Fruit fly (Drosophila melanogaster) whole organism, embryonic: ENCODE results near the gene RpS28b.
A peak's percentile ranks its signal among the peaks of the same experiment; 100 is the strongest.

ENCODE experiments used
- Ada2b ChIP-seq: fragments of 200-800 bp; sonication (Bioruptor generic); IDR thresholded peaks from 2 replicates; pipeline ENCODE4 v1.3.6; 2022; ENCODE audit warnings: missing biosample characterization, missing genetic modification characterization
- Atf3 ChIP-seq: fragments of 200-800 bp; sonication (Bioruptor generic); optimal IDR thresholded peaks from 3 replicates; lab custom pipeline; 2016; ENCODE audit warnings: missing biosample characterization, missing genetic modification characterization
- CG1233 ChIP-seq: fragments of 200-800 bp; sonication (Bioruptor generic); optimal IDR thresholded peaks from 4 replicates; lab custom pipeline; 2018; ENCODE audit warnings: missing biosample characterization, mild to moderate bottlenecking, missing genetic modification characterization
- CG12391 ChIP-seq: fragments of 200-800 bp; sonication (Bioruptor generic); optimal IDR thresholded peaks from 3 replicates; lab custom pipeline; 2018; ENCODE audit warnings: missing biosample characterization, mild to moderate bottlenecking, missing genetic modification characterization, moderate library complexity
- CG14860 ChIP-seq: fragments of 200-800 bp; sonication (Bioruptor generic); IDR thresholded peaks from 3 replicates; pipeline ENCODE4 v1.3.6; 2022; ENCODE audit warnings: missing biosample characterization, missing genetic modification characterization; ENCODE audit not compliant: partially characterized antibody
- CG17361 ChIP-seq: fragments of 200-800 bp; sonication (Bioruptor generic); IDR thresholded peaks from 3 replicates; pipeline ENCODE4 v1.3.6; 2022; ENCODE audit warnings: missing biosample characterization, missing genetic modification characterization
- CG17802 ChIP-seq: fragments of 200-800 bp; sonication (Bioruptor generic); optimal IDR thresholded peaks from 2 replicates; lab custom pipeline; 2018; ENCODE audit warnings: missing biosample characterization, mild to moderate bottlenecking, missing genetic modification characterization, moderate library complexity
- CG18476 ChIP-seq: fragments of 200-800 bp; sonication (Bioruptor generic); optimal IDR thresholded peaks from 2 replicates; lab custom pipeline; 2016; ENCODE audit warnings: missing biosample characterization, mild to moderate bottlenecking, missing genetic modification characterization
- CG2712 ChIP-seq: fragments of 200-800 bp; optimal IDR thresholded peaks from 3 replicates; lab custom pipeline; 2019; ENCODE audit warnings: missing biosample characterization, mild to moderate bottlenecking, missing genetic modification characterization, moderate library complexity
- CG32532 ChIP-seq: fragments of 200-800 bp; sonication (Bioruptor generic); IDR thresholded peaks from 2 replicates; pipeline ENCODE4 v1.3.6; 2022; ENCODE audit warnings: missing biosample characterization, missing genetic modification characterization
- CG5180 ChIP-seq: fragments of 200-800 bp; sonication (Bioruptor generic); optimal IDR thresholded peaks from 3 replicates; lab custom pipeline; 2017; ENCODE audit warnings: missing biosample characterization, missing genetic modification characterization, mild to moderate bottlenecking, moderate library complexity, missing genetic modification reagents
- CG6272 ChIP-seq: fragments of 200-800 bp; sonication (Bioruptor generic); IDR thresholded peaks from 2 replicates; pipeline ENCODE4 v1.3.6; 2022; ENCODE audit warnings: missing biosample characterization, missing genetic modification characterization
- CG8944 ChIP-seq: fragments of 200-800 bp; sonication (Bioruptor generic); optimal IDR thresholded peaks from 3 replicates; lab custom pipeline; 2016; ENCODE audit warnings: missing biosample characterization, missing genetic modification characterization
- CTCF ChIP-seq: fragments of 200-800 bp; sonication (Bioruptor generic); optimal IDR thresholded peaks from 2 replicates; lab custom pipeline; 2017; ENCODE audit warnings: missing biosample characterization, mild to moderate bottlenecking, missing genetic modification characterization, moderate library complexity
- Dfd ChIP-seq, 2 experiments: fragments of >200 bp; optimal IDR thresholded peaks; 2 replicates each; lab custom pipeline; 2017; ENCODE audit warnings: missing biosample characterization in 2 of 2, missing genetic modification characterization in 2 of 2
- H15 ChIP-seq: fragments of 200-800 bp; sonication (Bioruptor generic); IDR thresholded peaks from 3 replicates; pipeline ENCODE4 v1.3.6; 2022; ENCODE audit warnings: missing biosample characterization, missing genetic modification characterization
- HLHmδ ChIP-seq: fragments of 200-800 bp; sonication (Bioruptor generic); optimal IDR thresholded peaks from 2 replicates; lab custom pipeline; 2018; ENCODE audit warnings: missing biosample characterization, mild to moderate bottlenecking, missing genetic modification characterization, moderate library complexity
- Max ChIP-seq: fragments of 200-800 bp; sonication (Bioruptor generic); optimal IDR thresholded peaks from 2 replicates; lab custom pipeline; 2016; ENCODE audit warnings: missing biosample characterization, mild to moderate bottlenecking, missing genetic modification characterization
- Neu2 ChIP-seq: fragments of 200-800 bp; sonication (Bioruptor generic); optimal IDR thresholded peaks from 3 replicates; lab custom pipeline; 2016; ENCODE audit warnings: missing biosample characterization, missing genetic modification characterization, borderline replicate concordance
- Poxn ChIP-seq: fragments of 200-800 bp; sonication (Bioruptor generic); IDR thresholded peaks from 2 replicates; pipeline ENCODE4 v1.3.6; 2022; ENCODE audit warnings: missing biosample characterization, missing genetic modification characterization
- Side ChIP-seq: fragments of 200-800 bp; sonication (Bioruptor generic); optimal IDR thresholded peaks from 2 replicates; lab custom pipeline; 2016; ENCODE audit warnings: missing biosample characterization, missing genetic modification characterization
- Six4 ChIP-seq: fragments of 200-800 bp; sonication (Bioruptor generic); optimal IDR thresholded peaks from 2 replicates; lab custom pipeline; 2016; ENCODE audit warnings: missing biosample characterization, missing genetic modification characterization
- Sox102F ChIP-seq: fragments of 200-800 bp; sonication (Bioruptor generic); optimal IDR thresholded peaks from 2 replicates; lab custom pipeline; 2018; ENCODE audit warnings: missing biosample characterization, mild to moderate bottlenecking, missing genetic modification characterization, moderate library complexity
- Usf ChIP-seq: fragments of 200-800 bp; sonication (Bioruptor generic); optimal IDR thresholded peaks from 2 replicates; lab custom pipeline; 2017; ENCODE audit warnings: missing genotype, missing biosample characterization, missing genetic modification characterization
- ac ChIP-seq: fragments of 200-800 bp; sonication (Bioruptor generic); optimal IDR thresholded peaks from 3 replicates; lab custom pipeline; 2017; ENCODE audit warnings: missing biosample characterization, mild to moderate bottlenecking, missing genetic modification characterization
- bbx ChIP-seq: fragments of 200-800 bp; sonication (Bioruptor generic); IDR thresholded peaks from 2 replicates; pipeline ENCODE4 v1.3.6; 2022; ENCODE audit warnings: missing biosample characterization, missing genetic modification characterization; ENCODE audit not compliant: partially characterized antibody
- btn ChIP-seq: fragments of 200-800 bp; sonication (Bioruptor generic); optimal IDR thresholded peaks from 2 replicates; lab custom pipeline; 2016; ENCODE audit warnings: missing biosample characterization, missing genetic modification characterization
- caup ChIP-seq: fragments of 200-800 bp; sonication (Bioruptor generic); optimal IDR thresholded peaks from 3 replicates; lab custom pipeline; 2017; ENCODE audit warnings: missing biosample characterization, mild to moderate bottlenecking, missing genetic modification characterization, moderate library complexity; ENCODE audit not compliant: severe bottlenecking
- chn ChIP-seq: fragments of 200-800 bp; sonication (Bioruptor generic); optimal IDR thresholded peaks from 2 replicates; lab custom pipeline; 2016; ENCODE audit warnings: missing biosample characterization, missing genetic modification characterization
- crol ChIP-seq: fragments of 200-800 bp; sonication (Bioruptor generic); IDR thresholded peaks from 2 replicates; pipeline ENCODE4 v1.3.6; 2022; ENCODE audit warnings: missing biosample characterization, missing genetic modification characterization
- da ChIP-seq: fragments of 200-800 bp; sonication (Bioruptor generic); optimal IDR thresholded peaks from 2 replicates; lab custom pipeline; 2016; ENCODE audit warnings: missing biosample characterization, missing genetic modification characterization
- ems ChIP-seq: fragments of 200-800 bp; sonication (Bioruptor generic); optimal IDR thresholded peaks from 3 replicates; lab custom pipeline; 2016; ENCODE audit warnings: missing biosample characterization, missing genetic modification characterization
- gce ChIP-seq: fragments of 200-800 bp; sonication (Bioruptor generic); IDR thresholded peaks from 3 replicates; pipeline ENCODE4 v1.3.6; 2022; ENCODE audit warnings: missing biosample characterization, missing genetic modification characterization
- gcm2 ChIP-seq: fragments of 200-800 bp; sonication (Bioruptor generic); optimal IDR thresholded peaks from 2 replicates; lab custom pipeline; 2016; ENCODE audit warnings: missing biosample characterization, missing genetic modification characterization
- h ChIP-seq: fragments of >200 bp; optimal IDR thresholded peaks from 2 replicates; lab custom pipeline; 2017
- hb ChIP-seq: fragments of 200-800 bp; sonication (Bioruptor generic); IDR thresholded peaks from 3 replicates; pipeline ENCODE4 v1.3.6; 2022; ENCODE audit warnings: missing biosample characterization, missing genetic modification characterization; ENCODE audit not compliant: partially characterized antibody
- hbn ChIP-seq: fragments of 200-800 bp; sonication (Bioruptor generic); IDR thresholded peaks from 2 replicates; pipeline ENCODE4 v1.3.6; 2022; ENCODE audit warnings: missing biosample characterization, missing genetic modification characterization; ENCODE audit not compliant: partially characterized antibody
- jing ChIP-seq: fragments of 200-800 bp; sonication (Bioruptor generic); optimal IDR thresholded peaks from 2 replicates; lab custom pipeline; 2018; ENCODE audit warnings: missing biosample characterization, mild to moderate bottlenecking, missing genetic modification characterization
- knrl ChIP-seq: fragments of 200-800 bp; sonication (Bioruptor generic); IDR thresholded peaks from 3 replicates; pipeline ENCODE4 v1.3.6; 2022; ENCODE audit warnings: missing biosample characterization, missing genetic modification characterization; ENCODE audit not compliant: partially characterized antibody
- maf-S ChIP-seq: fragments of 200-800 bp; sonication (Bioruptor generic); optimal IDR thresholded peaks from 2 replicates; lab custom pipeline; 2016; ENCODE audit warnings: missing biosample characterization, missing genetic modification characterization
- nau ChIP-seq: fragments of 200-800 bp; sonication (Bioruptor generic); optimal IDR thresholded peaks from 3 replicates; lab custom pipeline; 2017; ENCODE audit warnings: missing biosample characterization, mild to moderate bottlenecking, missing genetic modification characterization, missing genetic modification reagents
- pb ChIP-seq: fragments of 200-800 bp; sonication (Bioruptor generic); optimal IDR thresholded peaks from 3 replicates; lab custom pipeline; 2016; ENCODE audit warnings: missing biosample characterization, missing genetic modification characterization
- pros ChIP-seq: fragments of 200-800 bp; sonication (Bioruptor generic); optimal IDR thresholded peaks from 3 replicates; lab custom pipeline; 2019; ENCODE audit warnings: missing biosample characterization, mild to moderate bottlenecking, missing genetic modification characterization, moderate library complexity
- sc ChIP-seq, 3 experiments: fragments of >200 bp in 2 of 3; fragments of 200-800 bp in 1 of 3; sonication (Bioruptor generic) in 1 of 3; optimal IDR thresholded peaks; 2 replicates in 2 of 3; 3 replicates in 1 of 3; lab custom pipeline; 2017; ENCODE audit warnings: mild to moderate bottlenecking in 1 of 3, missing biosample characterization in 1 of 3, missing genetic modification characterization in 1 of 3, missing genetic modification reagents in 1 of 3
- sob ChIP-seq: fragments of 200-800 bp; sonication (Bioruptor generic); IDR thresholded peaks from 2 replicates; pipeline ENCODE4 v1.3.6; 2022; ENCODE audit warnings: missing biosample characterization, missing genetic modification characterization
- tap ChIP-seq: fragments of 200-800 bp; optimal IDR thresholded peaks from 3 replicates; lab custom pipeline; 2019; ENCODE audit warnings: missing biosample characterization, mild to moderate bottlenecking, missing genetic modification characterization, moderate library complexity
- tll ChIP-seq, 2 experiments: fragments of 200-800 bp in 1 of 2; fragments of >200 bp in 1 of 2; sonication (Bioruptor generic) in 1 of 2; optimal IDR thresholded peaks; 2 replicates each; lab custom pipeline; 2017 to 2019; ENCODE audit warnings: missing biosample characterization in 2 of 2, missing genetic modification characterization in 2 of 2, mild to moderate bottlenecking in 1 of 2, moderate library complexity in 1 of 2
- trem ChIP-seq: fragments of 200-800 bp; optimal IDR thresholded peaks from 3 replicates; lab custom pipeline; 2019; ENCODE audit warnings: missing biosample characterization, mild to moderate bottlenecking, missing genetic modification characterization, moderate library complexity
- z ChIP-seq: fragments of 200-800 bp; sonication (Bioruptor generic); IDR thresholded peaks from 3 replicates; pipeline ENCODE4 v1.3.6; 2022; ENCODE audit warnings: missing biosample characterization, missing genetic modification characterization

RpS28b gene

DNA sequence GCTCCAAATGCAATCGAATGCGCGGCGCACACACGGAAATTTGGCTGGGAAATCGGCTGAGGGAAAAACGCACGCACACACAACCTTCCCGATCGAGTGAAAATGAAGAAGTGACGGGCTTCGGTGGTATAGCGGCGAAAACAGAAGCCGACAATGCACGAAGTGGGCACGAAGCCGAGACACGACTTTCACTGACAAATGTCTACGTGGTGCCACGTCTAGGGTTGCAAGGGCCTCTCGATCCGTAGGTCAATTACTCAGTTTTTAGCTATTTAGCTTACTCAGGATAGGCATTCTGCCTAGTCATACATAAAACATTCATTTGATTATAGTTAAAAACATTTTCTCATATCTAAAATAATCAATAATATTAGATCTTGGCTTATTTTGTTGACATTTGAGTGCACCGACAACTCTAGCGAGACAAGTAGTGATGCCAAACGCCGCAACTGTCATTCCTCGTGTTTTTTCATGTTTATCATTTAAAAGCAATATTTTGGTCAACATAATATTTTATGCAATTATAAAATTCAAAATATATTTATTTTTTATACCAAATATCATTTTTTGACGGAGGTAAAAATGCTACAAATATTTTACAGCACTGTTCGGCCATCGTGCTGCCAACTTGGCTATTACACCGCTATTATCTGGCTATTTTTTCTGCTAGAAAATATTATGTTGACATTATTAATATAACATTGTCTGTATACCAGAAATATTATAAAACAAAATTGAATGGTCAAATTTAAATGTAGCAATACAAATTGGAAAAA lies 690 bp upstream of the RpS28b start (continued):
- TF ChIP-seq CG1233 (GFP tag; lab: Kevin White, UChicago) (peak; percentile 69), Atf3 (peak; percentile 38), tll (GFP tag; optimal IDR thresholded peaks at IDR 0.05; lab: Kevin White, UChicago) (no peak), CG18476 (GFP tag; lab: Kevin White, UChicago) (peak; percentile 74), Poxn (no peak), jing (GFP tag; lab: Kevin White, UChicago) (peak; percentile 74), CG6272 (GFP tag; lab: Robert Waterston, UW) (peak; percentile 82), maf-S (GFP tag; lab: Kevin White, UChicago) (peak; percentile 64), ac (GFP tag; lab: Kevin White, UChicago) (peak; percentile 65), bbx (GFP tag; lab: Robert Waterston, UW) (peak; percentile 43; the same call in 1 of the 2 replicates), caup (GFP tag; lab: Kevin White, UChicago) (peak; percentile 89), trem (tag; lab: Kevin White, UChicago) (peak; percentile 80), Usf (peak; percentile 76), Max (GFP tag; lab: Kevin White, UChicago) (peak; percentile 89), pros (peak; percentile 41), H15 (GFP tag; lab: Robert Waterston, UW) (peak; percentile 82), Side (GFP tag; lab: Kevin White, UChicago) (peak; percentile 59), CG17802 (tag; lab: Kevin White, UChicago) (peak; percentile 49), pb (GFP tag; lab: Kevin White, UChicago) (peak; percentile 4), CG2712 (tag; lab: Kevin White, UChicago) (peak; percentile 92), crol (GFP tag; lab: Robert Waterston, UW) (no peak), Neu2 (no peak), ems (GFP tag; lab: Kevin White, UChicago) (peak; percentile 77), CTCF (GFP tag; lab: Kevin White, UChicago) (peak; percentile 46), z (GFP tag; lab: Robert Waterston, UW) (no peak), CG5180 (peak; percentile 71), Dfd (GFP tag; optimal IDR thresholded peaks at IDR 0.05; lab: Kevin White, UChicago) (no peak)

DNA sequence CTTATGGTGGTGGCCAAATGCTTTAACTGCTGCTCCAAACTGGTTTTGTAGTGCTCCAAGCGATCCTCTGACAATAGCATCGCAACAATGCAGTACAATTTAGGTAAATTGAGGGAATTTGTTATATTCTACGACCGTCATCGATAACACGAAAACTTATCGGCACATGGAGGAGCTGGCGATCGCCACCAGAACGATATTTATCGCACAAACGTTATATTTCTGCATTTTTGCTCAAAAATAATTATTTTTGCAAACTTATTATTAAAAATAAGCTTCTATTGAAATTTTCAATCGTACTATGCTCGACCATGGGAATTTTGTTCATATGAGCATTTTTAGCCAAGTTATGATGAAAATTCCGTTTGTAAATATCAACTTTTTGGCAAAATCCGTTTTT lies 2.0 kb downstream of the RpS28b start, which contains the start of gene CG15317:
CG15317 (minus strand) TSS at position 148 of the 400 bp plus-strand sequence.
- TF ChIP-seq bbx (GFP tag; lab: Robert Waterston, UW) (peak; percentile 77), HLHmδ (GFP tag; lab: Kevin White, UChicago) (no peak), gce (GFP tag; lab: Robert Waterston, UW) (no peak), btn (GFP tag; lab: Kevin White, UChicago) (no peak), CG14860 (peak; percentile 66; the same call in 2 of the 3 replicates), sc (optimal IDR thresholded peaks at IDR 0.05; lab: Kevin White, UChicago) (no peak), sc (GFP tag; optimal IDR thresholded peaks at IDR 0.05; lab: Kevin White, UChicago) (no peak), knrl (GFP tag; lab: Robert Waterston, UW) (peak; percentile 70; the same call in 2 of the 3 replicates), hbn (GFP tag; lab: Robert Waterston, UW) (peak; percentile 78), hb (GFP tag; lab: Robert Waterston, UW) (peak; percentile 61; the same call in 1 of the 3 replicates), chn (GFP tag; lab: Kevin White, UChicago) (no peak), tap (tag; lab: Kevin White, UChicago) (no peak), CG32532 (GFP tag; lab: Robert Waterston, UW) (no peak), nau (GFP tag; lab: Kevin White, UChicago) (no peak), CG8944 (no peak), CG12391 (tag; lab: Kevin White, UChicago) (no peak), h (lab: Kevin White, UChicago) (no peak), Six4 (no peak), da (GFP tag; lab: Kevin White, UChicago) (no peak), CG17361 (GFP tag; lab: Robert Waterston, UW) (no peak), gcm2 (GFP tag; lab: Kevin White, UChicago) (no peak), Ada2b (GFP tag; lab: Robert Waterston, UW) (no peak), ems (GFP tag; lab: Kevin White, UChicago) (no peak), Sox102F (GFP tag; lab: Kevin White, UChicago) (no peak), sob (no peak), maf-S (GFP tag; lab: Kevin White, UChicago) (no peak)
